Worm (Caenorhabditis elegans): Measurements from ENCODE around the gene C28H8.5.
A peak's percentile ranks its signal among the peaks of the same experiment; 100 is the strongest.

The C28H8.5 gene

ce11 chrIII:5846412-5846811 is 37.7 kb upstream of the C28H8.5 start:
- TF ChIP-seq C34F6.9 (tag; optimal IDR thresholded peaks at IDR 0.05) (peak; percentile 49), egl-27 (tag; optimal IDR thresholded peaks at IDR 0.05) (no peak), crh-2 (tag; optimal IDR thresholded peaks at IDR 0.05) (peak; percentile 7), unc-55 (GFP tag; optimal IDR thresholded peaks at IDR 0.05) (peak; percentile 30), elt-3 (tag; optimal IDR thresholded peaks at IDR 0.05) (no peak), blmp-1 (tag; optimal IDR thresholded peaks at IDR 0.05; ENCODE audit: insufficient read depth) (no peak), gmeb-1 (tag; optimal IDR thresholded peaks at IDR 0.05) (no peak), nhr-12 (tag; optimal IDR thresholded peaks at IDR 0.05) (no peak), sma-9 (GFP tag; optimal IDR thresholded peaks at IDR 0.05) (peak; percentile 3), sma-9 (tag; optimal IDR thresholded peaks at IDR 0.05) (no peak)

ce11 chrIII:5853240-5853639 is 30.9 kb upstream of the C28H8.5 start, which contains the start of gene ddx-23:
TSS of gene ddx-23 (minus strand) at chrIII:5853269.
- no peak for TF ChIP-seq mbf-1 (tag; optimal IDR thresholded peaks at IDR 0.05)
- no peak for TF ChIP-seq egl-27 (tag; optimal IDR thresholded peaks at IDR 0.05)
- TF ChIP-seq sma-9 (GFP tag; optimal IDR thresholded peaks at IDR 0.05), result no peak
- TF ChIP-seq sma-9 (tag; optimal IDR thresholded peaks at IDR 0.05), result no peak
- TF ChIP-seq ama-1 (optimal IDR thresholded peaks at IDR 0.05), result peak; percentile 53
- TF ChIP-seq sem-4 (tag; optimal IDR thresholded peaks at IDR 0.05), result no peak
- no peak for TF ChIP-seq dmd-4 (tag; optimal IDR thresholded peaks at IDR 0.05)
- no peak for TF ChIP-seq mdl-1 (tag; optimal IDR thresholded peaks at IDR 0.05)
- no peak for TF ChIP-seq nhr-77 (tag; optimal IDR thresholded peaks at IDR 0.05)
- no peak for TF ChIP-seq skn-1 (tag; optimal IDR thresholded peaks at IDR 0.05)
- no peak for TF ChIP-seq fos-1 (tag; optimal IDR thresholded peaks at IDR 0.05)
- no peak for TF ChIP-seq nhr-12 (tag; optimal IDR thresholded peaks at IDR 0.05)
- no peak for TF ChIP-seq unc-39 (tag; optimal IDR thresholded peaks at IDR 0.05)
- peak; percentile 4 for TF ChIP-seq unc-55 (GFP tag; optimal IDR thresholded peaks at IDR 0.05)
- no peak for TF ChIP-seq nhr-237 (tag; optimal IDR thresholded peaks at IDR 0.05)
- TF ChIP-seq nhr-23 (tag; optimal IDR thresholded peaks at IDR 0.05), result no peak
- no peak for TF ChIP-seq nhr-6 (tag; optimal IDR thresholded peaks at IDR 0.05)
- TF ChIP-seq elt-3 (tag; optimal IDR thresholded peaks at IDR 0.05), result no peak
- no peak for TF ChIP-seq aly-2 (tag; optimal IDR thresholded peaks at IDR 0.05)
- TF ChIP-seq nhr-25 (tag; optimal IDR thresholded peaks at IDR 0.05), result no peak
- no peak for TF ChIP-seq nhr-11 (tag; optimal IDR thresholded peaks at IDR 0.05)
- peak; percentile 8 for TF ChIP-seq lin-13 (GFP tag; optimal IDR thresholded peaks at IDR 0.05)
- TF ChIP-seq blmp-1 (tag; optimal IDR thresholded peaks at IDR 0.05; ENCODE audit: insufficient read depth), result no peak
- TF ChIP-seq ZK546.5 (tag; optimal IDR thresholded peaks at IDR 0.05), result no peak
- no peak for TF ChIP-seq snpc-4 (tag; optimal IDR thresholded peaks at IDR 0.05)
- no peak for TF ChIP-seq crh-2 (tag; optimal IDR thresholded peaks at IDR 0.05)
- peak; percentile 49 for TF ChIP-seq sma-3 (GFP tag; optimal IDR thresholded peaks at IDR 0.05)
- no peak for TF ChIP-seq ceh-16 (tag; optimal IDR thresholded peaks at IDR 0.05)
- no peak for TF ChIP-seq nhr-10 (tag; optimal IDR thresholded peaks at IDR 0.05)
- no peak for TF ChIP-seq unc-62 (GFP tag; optimal IDR thresholded peaks at IDR 0.05)
- TF ChIP-seq lin-39 (tag; optimal IDR thresholded peaks at IDR 0.05), result no peak
- TF ChIP-seq R02D3.7 (tag; optimal IDR thresholded peaks at IDR 0.05), result no peak
- TF ChIP-seq ztf-1 (GFP tag; conservative IDR thresholded peaks at IDR 0.05), result no peak
- TF ChIP-seq lin-11 (tag; optimal IDR thresholded peaks at IDR 0.05), result no peak
- no peak for TF ChIP-seq zag-1 (tag; optimal IDR thresholded peaks at IDR 0.05)
- no peak for TF ChIP-seq alr-1 (tag; optimal IDR thresholded peaks at IDR 0.05)
- no peak for TF ChIP-seq ceh-82 (tag; optimal IDR thresholded peaks at IDR 0.05)
- TF ChIP-seq Y55F3AM.14 (GFP tag; optimal IDR thresholded peaks at IDR 0.05), result no peak
- peak; percentile 81 for TF ChIP-seq ztf-4 (tag; optimal IDR thresholded peaks at IDR 0.05)
- peak in 1 of 2 experiments; percentile 57 for TF ChIP-seq lsy-2 (tag; optimal IDR thresholded peaks at IDR 0.05)
- TF ChIP-seq gmeb-1 (tag; optimal IDR thresholded peaks at IDR 0.05), result peak; percentile 63
- TF ChIP-seq mab-5 (tag; optimal IDR thresholded peaks at IDR 0.05), result no peak
- TF ChIP-seq F13H6.1 (tag; optimal IDR thresholded peaks at IDR 0.05), result no peak
- TF ChIP-seq ztf-11 (tag; optimal IDR thresholded peaks at IDR 0.05), result no peak
- no peak for TF ChIP-seq nhr-21 (tag; optimal IDR thresholded peaks at IDR 0.05)
- no peak for TF ChIP-seq nhr-129 (tag; optimal IDR thresholded peaks at IDR 0.05)
- no peak for TF ChIP-seq peb-1 (tag; optimal IDR thresholded peaks at IDR 0.05)
- TF ChIP-seq C34F6.9 (tag; optimal IDR thresholded peaks at IDR 0.05), result peak; percentile 14
- TF ChIP-seq elt-1 (tag; optimal IDR thresholded peaks at IDR 0.05), result no peak
